Fruit fly (Drosophila melanogaster): ENCODE results near the gene CG7227.

CG7227 gene

DNA sequence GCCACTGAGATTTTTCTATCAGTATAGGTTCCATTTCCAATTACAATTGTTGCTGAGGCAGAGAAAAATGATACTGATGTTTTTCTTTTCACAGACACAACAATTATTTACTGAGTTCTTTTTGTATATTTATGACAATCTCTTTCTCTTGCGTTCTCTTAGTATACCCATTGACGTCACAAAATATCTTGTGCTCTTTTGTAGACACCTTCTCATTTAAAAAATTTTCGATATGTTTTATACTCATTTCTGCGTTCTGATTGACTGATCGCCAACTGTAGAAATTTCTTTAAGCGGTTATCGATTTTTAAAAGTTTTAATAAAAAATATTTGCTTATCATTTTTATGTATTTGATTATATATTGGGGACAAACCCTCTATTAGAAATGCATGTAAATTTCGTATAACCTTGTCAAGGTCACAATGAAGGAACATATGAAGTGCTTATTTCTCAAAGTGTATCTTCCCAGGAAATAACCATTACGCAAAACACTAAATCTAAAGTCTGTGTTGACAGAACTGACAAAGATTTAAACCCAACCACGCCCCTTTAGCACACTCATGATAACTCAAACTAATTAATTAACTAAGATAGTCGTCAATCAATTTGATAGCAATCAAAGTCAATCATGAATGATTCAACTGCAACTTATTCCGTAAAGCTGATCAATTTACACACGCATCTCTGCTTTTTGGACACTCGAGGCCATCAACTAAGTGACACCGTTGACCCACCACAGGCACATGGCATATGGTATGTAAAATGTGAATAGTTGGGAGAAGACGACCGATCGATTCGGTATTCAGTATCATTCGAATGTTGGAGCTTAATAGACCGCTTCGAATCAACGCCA is 12.9 kb upstream of the CG7227 start, which contains the start of the genes Glyat and Tg:
Glyat (minus strand) TSS at position 51 of the 854 bp plus-strand sequence.
Tg (plus strand) TSS at position 804 of the 854 bp plus-strand sequence.
- TF ChIP-seq kay (GFP tag; ENCODE audit: borderline replicate concordance) (peak; percentile 7), tj (GFP tag; optimal IDR thresholded peaks at IDR 0.05) (peak; percentile 40), Hr96 (GFP tag; optimal IDR thresholded peaks at IDR 0.05) (no peak), cnc (optimal IDR thresholded peaks at IDR 0.05) (no peak), CG1620 (GFP tag; optimal IDR thresholded peaks at IDR 0.05) (no peak), CG5204 (GFP tag; optimal IDR thresholded peaks at IDR 0.05) (no peak), Clk (GFP tag; optimal IDR thresholded peaks at IDR 0.05) (no peak)

DNA sequence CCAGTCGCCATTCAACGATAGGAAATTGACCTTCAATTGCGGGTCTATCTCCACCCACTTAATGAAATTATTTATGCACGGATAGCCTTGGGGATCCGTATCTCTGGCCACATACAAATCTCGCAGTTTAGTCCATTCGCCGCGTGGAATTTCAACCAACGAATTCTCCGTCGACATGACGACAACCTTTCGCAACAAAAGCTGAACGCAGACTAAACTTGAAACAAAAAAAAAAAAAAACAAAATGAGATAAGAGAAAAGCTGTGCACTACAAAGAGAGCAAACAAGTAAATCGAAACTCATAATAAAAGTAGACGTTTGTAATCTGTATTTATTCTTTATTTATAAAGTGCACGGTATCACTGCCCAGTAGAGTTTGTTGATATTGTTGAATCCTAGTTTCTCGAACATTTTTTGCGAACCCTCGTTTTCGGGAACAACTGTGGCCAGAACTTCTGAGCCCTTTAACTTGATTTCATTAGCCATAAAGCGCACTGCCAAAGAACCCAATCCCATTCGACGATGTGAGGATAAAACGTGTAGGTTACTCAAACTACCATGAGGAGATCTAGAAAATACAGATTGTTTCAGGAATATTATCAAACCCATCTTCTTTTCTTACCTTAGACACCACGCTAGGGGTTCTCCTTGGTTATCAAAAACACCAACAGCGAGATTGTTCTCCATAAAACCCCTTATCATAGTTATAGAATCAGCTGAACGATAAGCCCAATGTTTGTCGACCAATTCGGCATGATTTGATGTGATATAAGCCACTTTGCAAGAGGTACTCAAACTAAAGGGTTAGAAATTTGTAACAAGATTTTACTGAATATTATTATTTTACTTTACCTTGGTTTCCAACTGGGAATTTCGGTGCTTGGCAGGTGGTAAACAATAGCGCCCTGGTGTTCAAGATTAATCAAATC is 11.6 kb upstream of the CG7227 start, which contains the start of gene CG12560:
CG12560 (minus strand) TSS at position 195 of the 929 bp plus-strand sequence.
- peak; percentile 91 for TF ChIP-seq Mnt (GFP tag; optimal IDR thresholded peaks at IDR 0.05)
- no peak for TF ChIP-seq toe (GFP tag; optimal IDR thresholded peaks at IDR 0.05)
- TF ChIP-seq Crg-1 (GFP tag; optimal IDR thresholded peaks at IDR 0.05) = no peak
- no peak for TF ChIP-seq kay (GFP tag; ENCODE audit: borderline replicate concordance)
- TF ChIP-seq CG5204 (GFP tag; optimal IDR thresholded peaks at IDR 0.05) = no peak
- no peak for TF ChIP-seq pad (GFP tag; optimal IDR thresholded peaks at IDR 0.05)
- TF ChIP-seq Clk (GFP tag; optimal IDR thresholded peaks at IDR 0.05) = no peak
- no peak for TF ChIP-seq ovo (GFP tag; optimal IDR thresholded peaks at IDR 0.05)
- no peak for TF ChIP-seq CG1620 (GFP tag; optimal IDR thresholded peaks at IDR 0.05)
- peak; percentile 22 for TF ChIP-seq CG7101 (tag; optimal IDR thresholded peaks at IDR 0.05)
- peak; percentile 28 for TF ChIP-seq CG12768 (GFP tag; optimal IDR thresholded peaks at IDR 0.05)
- no peak for TF ChIP-seq CG7045 (GFP tag; optimal IDR thresholded peaks at IDR 0.05)
- no peak for TF ChIP-seq Hr96 (GFP tag; optimal IDR thresholded peaks at IDR 0.05)
- TF ChIP-seq bab1 (GFP tag; optimal IDR thresholded peaks at IDR 0.05) = peak; percentile 21
- no peak for TF ChIP-seq CG14711 (tag; optimal IDR thresholded peaks at IDR 0.05)
- TF ChIP-seq CG11617 (GFP tag; optimal IDR thresholded peaks at IDR 0.05) = peak; percentile 20
- TF ChIP-seq cic (GFP tag; optimal IDR thresholded peaks at IDR 0.05) = peak; percentile 32
- no peak for TF ChIP-seq cnc (optimal IDR thresholded peaks at IDR 0.05)
- TF ChIP-seq CG33017 (tag; optimal IDR thresholded peaks at IDR 0.05) = peak; percentile 36
- TF ChIP-seq tj (GFP tag; optimal IDR thresholded peaks at IDR 0.05) = peak; percentile 32

DNA sequence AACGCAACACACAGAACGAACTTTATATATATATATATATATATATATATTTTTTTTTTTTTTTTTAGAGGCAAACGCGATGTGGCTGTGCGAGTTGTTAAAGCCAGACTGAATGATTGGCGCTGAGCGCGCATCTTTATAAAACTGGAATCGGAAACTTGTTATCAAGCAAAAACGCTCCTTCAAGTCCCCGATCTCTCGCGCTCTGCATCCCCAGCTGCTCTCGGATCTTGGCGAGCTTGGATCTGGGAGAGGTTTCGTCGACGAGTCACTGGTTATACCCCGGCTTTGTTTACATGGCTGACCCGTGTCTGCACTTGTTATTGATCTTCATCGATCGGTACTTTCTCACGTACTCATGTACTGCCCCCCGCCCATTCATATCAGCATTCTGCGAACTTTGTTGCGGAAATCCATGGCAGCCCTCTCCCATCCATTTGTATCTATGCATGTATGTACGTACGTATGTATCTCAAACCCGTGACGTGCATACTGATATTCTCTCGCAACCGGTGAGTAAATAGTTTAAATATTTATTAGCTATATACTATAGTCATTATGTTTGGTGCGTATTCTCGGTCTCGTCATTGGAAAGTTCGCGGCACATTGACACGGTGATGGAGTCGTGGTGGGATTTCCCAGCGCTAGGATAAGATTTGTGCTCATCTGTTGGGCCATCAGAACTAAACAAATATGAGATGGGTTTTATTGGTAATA is 9.4 kb upstream of the CG7227 start, which contains the start of gene Spn28Dc:
Spn28Dc (minus strand) TSS at position 51 of the 717 bp plus-strand sequence.
- TF ChIP-seq kay (GFP tag; ENCODE audit: borderline replicate concordance) (no peak), cic (GFP tag; optimal IDR thresholded peaks at IDR 0.05) (peak; percentile 89), CG33017 (tag; optimal IDR thresholded peaks at IDR 0.05) (no peak), ovo (GFP tag; optimal IDR thresholded peaks at IDR 0.05) (no peak), Crg-1 (GFP tag; optimal IDR thresholded peaks at IDR 0.05) (peak; percentile 48), CG12768 (GFP tag; optimal IDR thresholded peaks at IDR 0.05) (peak; percentile 44), Clk (GFP tag; optimal IDR thresholded peaks at IDR 0.05) (no peak), CG5204 (GFP tag; optimal IDR thresholded peaks at IDR 0.05) (no peak), CG11617 (GFP tag; optimal IDR thresholded peaks at IDR 0.05) (no peak), CG7045 (GFP tag; optimal IDR thresholded peaks at IDR 0.05) (no peak), pad (GFP tag; optimal IDR thresholded peaks at IDR 0.05) (no peak), Mnt (GFP tag; optimal IDR thresholded peaks at IDR 0.05) (peak; percentile 8), Hr96 (GFP tag; optimal IDR thresholded peaks at IDR 0.05) (no peak), CG14711 (tag; optimal IDR thresholded peaks at IDR 0.05) (no peak), cnc (optimal IDR thresholded peaks at IDR 0.05) (no peak), bab1 (GFP tag; optimal IDR thresholded peaks at IDR 0.05) (no peak), CG1620 (GFP tag; optimal IDR thresholded peaks at IDR 0.05) (no peak), toe (GFP tag; optimal IDR thresholded peaks at IDR 0.05) (no peak), CG7101 (tag; optimal IDR thresholded peaks at IDR 0.05) (no peak), tj (GFP tag; optimal IDR thresholded peaks at IDR 0.05) (peak; percentile 6)

DNA sequence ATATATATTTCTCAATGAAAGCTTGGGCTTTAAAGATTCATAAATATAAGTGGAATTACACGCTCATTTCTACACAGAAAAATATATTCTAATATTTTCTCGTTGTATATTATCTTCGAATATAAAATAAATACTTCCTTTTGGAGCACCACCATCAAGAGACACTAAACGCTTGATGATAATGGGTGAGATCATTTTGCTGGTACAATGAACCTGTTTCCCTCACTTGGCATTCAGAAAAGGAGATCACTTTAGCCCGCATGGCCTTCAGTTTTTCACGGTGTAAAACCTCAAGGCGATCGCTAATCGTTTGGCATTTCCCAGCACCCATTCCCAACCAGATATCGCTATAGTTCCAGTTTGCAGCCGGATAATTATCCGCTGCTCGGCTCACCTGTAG is 8.1 kb upstream of the CG7227 start:
- TF ChIP-seq CG11617 (GFP tag; optimal IDR thresholded peaks at IDR 0.05) (no peak), cnc (optimal IDR thresholded peaks at IDR 0.05) (no peak), tj (GFP tag; optimal IDR thresholded peaks at IDR 0.05) (no peak), pad (GFP tag; optimal IDR thresholded peaks at IDR 0.05) (no peak), CG7045 (GFP tag; optimal IDR thresholded peaks at IDR 0.05) (peak; percentile 74), Hr96 (GFP tag; optimal IDR thresholded peaks at IDR 0.05) (no peak), CG14711 (tag; optimal IDR thresholded peaks at IDR 0.05) (peak; percentile 44), bab1 (GFP tag; optimal IDR thresholded peaks at IDR 0.05) (no peak), Mnt (GFP tag; optimal IDR thresholded peaks at IDR 0.05) (no peak), cic (GFP tag; optimal IDR thresholded peaks at IDR 0.05) (peak; percentile 89), CG33017 (tag; optimal IDR thresholded peaks at IDR 0.05) (peak; percentile 62), CG1620 (GFP tag; optimal IDR thresholded peaks at IDR 0.05) (no peak), CG12768 (GFP tag; optimal IDR thresholded peaks at IDR 0.05) (peak; percentile 50), kay (GFP tag; ENCODE audit: borderline replicate concordance) (no peak), Clk (GFP tag; optimal IDR thresholded peaks at IDR 0.05) (peak; percentile 16), CG7101 (tag; optimal IDR thresholded peaks at IDR 0.05) (peak; percentile 58), Crg-1 (GFP tag; optimal IDR thresholded peaks at IDR 0.05) (no peak), ovo (GFP tag; optimal IDR thresholded peaks at IDR 0.05) (no peak), CG5204 (GFP tag; optimal IDR thresholded peaks at IDR 0.05) (peak; percentile 63), toe (GFP tag; optimal IDR thresholded peaks at IDR 0.05) (peak; percentile 68)
